Worm (Caenorhabditis elegans) whole organism, L4/young adult: Measurements from ENCODE around the gene C15H11.1.

Source experiments
- W03F9.2 ChIP-seq: fragments of 150-350 bp; optimal IDR thresholded peaks from 2 replicates; lab custom pipeline; 2014; ENCODE audit warnings: missing biosample characterization, missing genetic modification characterization
- dao-5 ChIP-seq: sonication (generic microtip); optimal IDR thresholded peaks from 2 replicates; lab custom pipeline; 2016; ENCODE audit warnings: missing genotype, missing genetic modification characterization, moderate library complexity, missing compliant biosample characterization
- him-1 ChIP-seq: sonication (generic microtip); optimal IDR thresholded peaks from 2 replicates; lab custom pipeline; 2016; ENCODE audit warnings: missing genotype, missing genetic modification reagents, missing genetic modification characterization, missing compliant biosample characterization

Gene C15H11.1

DNA sequence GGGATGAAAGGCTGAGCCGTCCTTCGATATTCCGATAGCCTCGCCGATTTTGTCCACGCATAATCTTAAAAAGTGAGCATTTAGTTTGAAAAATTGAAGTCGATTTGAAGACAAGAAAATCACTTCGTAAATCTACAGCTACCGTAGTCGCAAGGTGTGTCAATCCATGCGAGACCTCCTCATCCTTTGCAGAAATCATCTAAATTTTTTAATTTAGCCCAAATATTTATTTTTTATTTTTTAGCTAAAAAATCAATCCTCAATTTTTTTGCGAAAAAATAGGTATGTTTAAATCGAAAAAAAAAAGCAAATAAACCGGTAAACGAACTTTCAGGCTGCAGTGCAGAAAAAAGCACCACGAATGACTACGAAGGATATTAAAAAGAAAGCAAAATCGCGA lies 24.1 kb downstream of the C15H11.1 start, which contains the start of the genes nxf-2 and set-31:
Gene nxf-2 (minus strand): TSS at position 101 of the 400 bp plus-strand sequence.
Gene set-31 (plus strand): TSS at position 169 of the 400 bp plus-strand sequence.
- no peak for TF ChIP-seq dao-5 (tag; lab: Kevin White, UChicago)
- TF ChIP-seq W03F9.2 (tag; lab: Kevin White, UChicago) = no peak
- TF ChIP-seq him-1 (tag; lab: Kevin White, UChicago) = no peak

ce11 chrV:14419855-14420254 lies 26.3 kb downstream of the C15H11.1 start:
- TF ChIP-seq W03F9.2 (tag; lab: Kevin White, UChicago) = no peak
- no peak for TF ChIP-seq him-1 (tag; lab: Kevin White, UChicago)
- no peak for TF ChIP-seq dao-5 (tag; lab: Kevin White, UChicago)

DNA sequence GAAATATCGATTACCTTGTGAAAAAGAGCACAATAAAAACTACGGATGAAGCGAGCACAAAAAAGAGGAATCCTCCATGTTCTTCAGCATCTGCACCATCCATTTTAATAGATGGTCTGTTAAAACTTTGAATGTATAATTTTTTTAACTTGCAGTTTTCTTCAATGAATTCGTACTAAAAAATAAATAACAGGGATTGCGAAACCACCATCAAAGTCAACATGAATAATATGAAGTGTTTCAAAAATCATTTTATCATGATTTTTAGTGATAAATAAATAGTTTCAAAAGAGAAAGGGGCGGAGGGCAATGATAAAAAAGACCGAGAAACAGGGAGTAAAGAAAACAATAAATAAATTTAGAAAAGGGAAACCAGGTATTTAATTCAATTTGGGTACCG lies 27.7 kb downstream of the C15H11.1 start, which contains the start of gene dhs-22:
Gene dhs-22 (minus strand): TSS at position 116 of the 400 bp plus-strand sequence.
- no peak for TF ChIP-seq dao-5 (tag; lab: Kevin White, UChicago)
- no peak for TF ChIP-seq W03F9.2 (tag; lab: Kevin White, UChicago)
- TF ChIP-seq him-1 (tag; lab: Kevin White, UChicago) = no peak

DNA sequence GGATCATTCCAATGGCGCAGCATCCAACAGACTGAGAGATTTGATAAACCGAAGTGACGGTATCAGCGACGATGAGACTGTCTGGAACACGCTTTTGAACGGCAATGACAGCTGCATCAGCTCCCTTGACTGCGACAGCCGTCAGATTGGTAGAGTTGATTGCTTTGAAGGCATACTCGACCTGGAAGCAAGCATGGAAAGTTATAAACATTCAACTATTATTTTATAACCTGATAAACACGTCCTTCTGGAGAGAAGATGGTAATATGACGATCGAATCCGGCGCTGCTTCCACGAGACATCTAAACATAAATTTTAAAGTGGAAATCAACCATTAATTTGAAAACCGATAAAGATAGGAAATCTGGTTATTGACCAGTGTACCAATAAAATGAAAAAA lies 28.7 kb downstream of the C15H11.1 start, which contains the start of gene pas-1:
Gene pas-1 (minus strand): TSS at position 302 of the 400 bp plus-strand sequence.
- TF ChIP-seq W03F9.2 (tag; lab: Kevin White, UChicago) = no peak
- TF ChIP-seq dao-5 (tag; lab: Kevin White, UChicago) = no peak
- no peak for TF ChIP-seq him-1 (tag; lab: Kevin White, UChicago)

- TF ChIP-seq W03F9.2 (tag; lab: Kevin White, UChicago) (no peak), dao-5 (tag; lab: Kevin White, UChicago) (no peak), him-1 (tag; lab: Kevin White, UChicago) (no peak)
Observed at ce11 chrV:14423268-14423667, 29.7 kb downstream of the C15H11.1 start, which contains the start of gene rpoa-12. TSS of gene rpoa-12 (minus strand) at chrV:14423304.

ce11 chrV:14424958-14425492 lies 31.4 kb downstream of the C15H11.1 start, which contains the start of gene rrsr-1:
TSS of gene rrsr-1 (minus strand) at chrV:14425008.
- TF ChIP-seq him-1 (tag; lab: Kevin White, UChicago) = no peak
- TF ChIP-seq W03F9.2 (tag; lab: Kevin White, UChicago) = no peak
- TF ChIP-seq dao-5 (tag; lab: Kevin White, UChicago) = no peak

DNA sequence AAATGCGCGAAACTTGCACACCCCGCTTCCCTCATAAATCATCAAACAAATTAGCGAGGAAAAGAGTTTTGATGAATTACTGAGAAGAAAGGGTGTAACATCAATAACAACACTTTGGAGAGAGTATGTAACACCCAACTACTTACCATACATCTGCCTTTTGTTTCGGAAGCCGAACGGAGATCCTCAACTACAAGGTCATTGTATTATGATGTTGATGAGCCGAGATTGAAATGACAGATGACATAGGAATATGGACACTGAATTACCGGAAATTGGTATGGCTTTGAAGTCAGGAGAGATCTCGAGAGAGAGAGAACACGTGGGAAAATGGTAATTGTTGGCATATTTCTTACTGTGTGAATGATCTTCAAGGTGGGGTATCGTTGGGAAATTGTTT lies 32.4 kb downstream of the C15H11.1 start:
- no peak for TF ChIP-seq W03F9.2 (tag; lab: Kevin White, UChicago)
- no peak for TF ChIP-seq him-1 (tag; lab: Kevin White, UChicago)
- TF ChIP-seq dao-5 (tag; lab: Kevin White, UChicago) = no peak

ce11 chrV:14427069-14427825 lies 33.6 kb downstream of the C15H11.1 start:
- TF ChIP-seq W03F9.2 (tag; lab: Kevin White, UChicago) (no peak), dao-5 (tag; lab: Kevin White, UChicago) (no peak), him-1 (tag; lab: Kevin White, UChicago) (no peak)

- TF ChIP-seq W03F9.2 (tag; lab: Kevin White, UChicago) = no peak
- no peak for TF ChIP-seq dao-5 (tag; lab: Kevin White, UChicago)
- TF ChIP-seq him-1 (tag; lab: Kevin White, UChicago) = no peak
Observed at ce11 chrV:14428865-14429264, 35.3 kb downstream of the C15H11.1 start, which contains the start of gene F23B12.1. TSS of gene F23B12.1 (plus strand) at chrV:14429165.

DNA sequence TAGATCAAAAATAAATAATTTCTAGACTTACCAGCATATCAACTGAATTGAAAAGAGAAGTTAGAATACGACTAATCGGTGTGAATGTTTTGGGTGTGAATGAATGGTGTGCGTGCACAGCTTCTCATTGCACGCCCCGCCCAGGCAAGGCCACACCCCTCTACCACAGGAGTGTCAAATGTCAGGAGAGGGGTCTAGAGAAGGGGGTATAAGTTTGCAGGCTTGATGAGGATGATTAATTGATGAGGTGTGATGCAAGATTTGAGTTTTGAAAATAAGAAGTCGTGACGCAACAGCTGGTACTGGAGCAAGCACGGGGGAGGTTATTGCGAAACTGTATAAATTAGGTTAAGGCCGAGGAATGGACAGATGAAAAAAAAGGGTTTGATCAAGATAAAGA lies 38.7 kb downstream of the C15H11.1 start, which contains the start of gene egl-1:
Gene egl-1 (minus strand): TSS at position 101 of the 400 bp plus-strand sequence.
- TF ChIP-seq W03F9.2 (tag; lab: Kevin White, UChicago) (no peak), dao-5 (tag; lab: Kevin White, UChicago) (no peak), him-1 (tag; lab: Kevin White, UChicago) (no peak)

- TF ChIP-seq W03F9.2 (tag; lab: Kevin White, UChicago) = no peak
- TF ChIP-seq dao-5 (tag; lab: Kevin White, UChicago) = no peak
- TF ChIP-seq him-1 (tag; lab: Kevin White, UChicago) = no peak
Observed at ce11 chrV:14433584-14433983, 40.0 kb downstream of the C15H11.1 start.

- TF ChIP-seq dao-5 (tag; lab: Kevin White, UChicago) (no peak), him-1 (tag; lab: Kevin White, UChicago) (no peak), W03F9.2 (tag; lab: Kevin White, UChicago) (no peak)
Observed at ce11 chrV:14436195-14436594, 42.6 kb downstream of the C15H11.1 start.

ce11 chrV:14437355-14437754 lies 43.8 kb downstream of the C15H11.1 start:
- TF ChIP-seq dao-5 (tag; lab: Kevin White, UChicago) = no peak
- TF ChIP-seq W03F9.2 (tag; lab: Kevin White, UChicago) = no peak
- no peak for TF ChIP-seq him-1 (tag; lab: Kevin White, UChicago)
